Fruit fly (Drosophila melanogaster) whole organism, pupa: ENCODE results near the gene ash2.

Source experiments
- CG13204 ChIP-seq: fragments of 200-800 bp; sonication (Bioruptor generic); optimal IDR thresholded peaks from 2 replicates; lab custom pipeline; 2018; ENCODE audit warnings: missing biosample characterization, mild to moderate bottlenecking, missing genetic modification characterization, moderate library complexity
- CG15710 ChIP-seq: fragments of 200-800 bp; sonication (Bioruptor generic); optimal IDR thresholded peaks from 2 replicates; lab custom pipeline; 2018; ENCODE audit warnings: missing biosample characterization, mild to moderate bottlenecking, missing genetic modification characterization, moderate library complexity
- CG17806 ChIP-seq: fragments of 200-800 bp; sonication (Bioruptor generic); optimal IDR thresholded peaks from 2 replicates; lab custom pipeline; 2018; ENCODE audit warnings: missing biosample characterization, mild to moderate bottlenecking, missing genetic modification characterization, moderate library complexity
- CG32121 ChIP-seq: fragments of 200-800 bp; sonication (Bioruptor generic); IDR thresholded peaks from 2 replicates; pipeline ENCODE4 v1.3.6; 2022; ENCODE audit warnings: missing biosample characterization, missing genetic modification characterization
- CG34367 ChIP-seq: fragments of 200-800 bp; sonication (Bioruptor generic); optimal IDR thresholded peaks from 2 replicates; lab custom pipeline; 2018; ENCODE audit warnings: missing biosample characterization, mild to moderate bottlenecking, missing genetic modification characterization
- CG4496 ChIP-seq: fragments of 200-800 bp; sonication (Bioruptor generic); IDR thresholded peaks from 3 replicates; pipeline ENCODE4 v1.3.6; 2022; ENCODE audit warnings: missing biosample characterization, missing genetic modification characterization
- CG8159 ChIP-seq: fragments of 200-800 bp; sonication (Bioruptor generic); optimal IDR thresholded peaks from 3 replicates; lab custom pipeline; 2018; ENCODE audit warnings: missing biosample characterization, mild to moderate bottlenecking, missing genetic modification characterization, moderate library complexity
- CG8301 ChIP-seq: fragments of 200-800 bp; sonication (Bioruptor generic); optimal IDR thresholded peaks from 2 replicates; lab custom pipeline; 2018; ENCODE audit warnings: missing biosample characterization, mild to moderate bottlenecking, missing genetic modification characterization
- CG9948 ChIP-seq: fragments of 200-800 bp; sonication (Bioruptor generic); optimal IDR thresholded peaks from 2 replicates; lab custom pipeline; 2018; ENCODE audit warnings: missing biosample characterization, mild to moderate bottlenecking, missing genetic modification characterization, moderate library complexity
- EcR ChIP-seq: fragments of 200-800 bp; sonication (Bioruptor generic); optimal IDR thresholded peaks from 3 replicates; lab custom pipeline; 2019; ENCODE audit warnings: missing biosample characterization, missing genetic modification characterization, mild to moderate bottlenecking, moderate library complexity, missing genetic modification reagents
- fd96Ca ChIP-seq: fragments of 200-800 bp; sonication (Bioruptor generic); IDR thresholded peaks from 3 replicates; pipeline ENCODE4 v1.3.6; 2022; ENCODE audit warnings: missing biosample characterization, missing genetic modification characterization

DNA sequence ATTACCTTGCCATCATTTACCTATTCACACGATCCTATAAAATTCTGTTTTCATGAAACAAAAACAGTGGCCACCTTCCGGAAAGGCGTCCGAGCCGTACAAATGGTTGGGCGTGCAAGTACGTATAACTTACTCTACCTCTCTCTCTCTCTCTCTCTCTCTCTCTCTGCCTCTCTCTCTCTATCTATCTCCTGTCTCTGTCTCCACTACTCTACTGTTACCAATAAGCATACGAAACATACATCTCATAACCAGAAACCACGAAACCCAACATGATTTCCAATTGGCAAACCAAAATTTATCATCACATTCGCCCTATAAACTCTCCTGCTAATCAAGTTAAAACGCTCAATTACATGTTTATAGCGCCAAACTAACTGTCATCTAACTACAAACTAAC, 49.4 kb downstream of the ash2 start:
- no peak for TF ChIP-seq CG4496
- no peak for TF ChIP-seq CG17806 (tag; lab: Kevin White, UChicago)
- no peak for TF ChIP-seq CG15710 (tag; lab: Kevin White, UChicago)
- no peak for TF ChIP-seq CG34367 (tag; lab: Kevin White, UChicago)
- TF ChIP-seq EcR (GFP tag; lab: Kevin White, UChicago), result no peak
- TF ChIP-seq CG8301, result no peak
- no peak for TF ChIP-seq CG9948 (tag; lab: Kevin White, UChicago)
- TF ChIP-seq CG32121 (GFP tag; lab: Robert Waterston, UW), result no peak
- no peak for TF ChIP-seq CG8159 (tag; lab: Kevin White, UChicago)
- TF ChIP-seq CG13204 (GFP tag; lab: Kevin White, UChicago), result no peak
- TF ChIP-seq fd96Ca (GFP tag; lab: Robert Waterston, UW), result no peak
